Fruit fly (Drosophila melanogaster) whole organism, embryonic: Measurements from ENCODE around the gene sdt.

Experiments used
- Aef1 ChIP-seq: fragments of 200-800 bp; sonication (Bioruptor generic); IDR thresholded peaks from 3 replicates; pipeline ENCODE4 v1.3.6; 2022; ENCODE audit warnings: missing biosample characterization, missing genetic modification characterization
- Atf3 ChIP-seq: fragments of 200-800 bp; sonication (Bioruptor generic); optimal IDR thresholded peaks from 3 replicates; lab custom pipeline; 2016; ENCODE audit warnings: missing biosample characterization, missing genetic modification characterization
- Awh ChIP-seq: fragments of 200-800 bp; sonication (Bioruptor generic); IDR thresholded peaks from 2 replicates; pipeline ENCODE4, ENCODE4 v1.3.6; 2022; ENCODE audit warnings: missing biosample characterization, missing genetic modification characterization
- Bgb ChIP-seq: fragments of 200-800 bp; sonication (Bioruptor generic); IDR thresholded peaks from 2 replicates; pipeline ENCODE4 v1.3.6; 2022; ENCODE audit warnings: missing biosample characterization, missing genetic modification characterization; ENCODE audit not compliant: partially characterized antibody
- CG11560 ChIP-seq: fragments of 200-800 bp; sonication (Bioruptor generic); IDR thresholded peaks from 3 replicates; pipeline ENCODE4 v1.3.6; 2022; ENCODE audit warnings: missing biosample characterization, missing genetic modification characterization
- CG12391 ChIP-seq: fragments of 200-800 bp; sonication (Bioruptor generic); optimal IDR thresholded peaks from 3 replicates; lab custom pipeline; 2018; ENCODE audit warnings: missing biosample characterization, mild to moderate bottlenecking, missing genetic modification characterization, moderate library complexity
- CG13775 ChIP-seq: fragments of 200-800 bp; sonication (Bioruptor generic); optimal IDR thresholded peaks from 3 replicates; lab custom pipeline; 2017; ENCODE audit warnings: missing biosample characterization, mild to moderate bottlenecking, missing genetic modification characterization
- CG14860 ChIP-seq: fragments of 200-800 bp; sonication (Bioruptor generic); IDR thresholded peaks from 3 replicates; pipeline ENCODE4 v1.3.6; 2022; ENCODE audit warnings: missing biosample characterization, missing genetic modification characterization; ENCODE audit not compliant: partially characterized antibody
- CG15696 ChIP-seq: fragments of 200-800 bp; sonication (Bioruptor generic); optimal IDR thresholded peaks from 2 replicates; lab custom pipeline; 2019; ENCODE audit warnings: missing biosample characterization, mild to moderate bottlenecking, missing genetic modification characterization, moderate library complexity
- CG17359 ChIP-seq: fragments of 200-800 bp; sonication (Bioruptor generic); optimal IDR thresholded peaks from 3 replicates; lab custom pipeline; 2018; ENCODE audit warnings: missing biosample characterization, mild to moderate bottlenecking, missing genetic modification characterization, moderate library complexity
- CG17385 ChIP-seq: fragments of 200-800 bp; sonication (Bioruptor generic); optimal IDR thresholded peaks from 3 replicates; lab custom pipeline; 2018; ENCODE audit warnings: missing biosample characterization, mild to moderate bottlenecking, missing genetic modification characterization
- CG30403 ChIP-seq: fragments of 200-800 bp; sonication (Bioruptor generic); optimal IDR thresholded peaks from 3 replicates; lab custom pipeline; 2016; ENCODE audit warnings: missing biosample characterization, missing genetic modification characterization
- CG3163 ChIP-seq: fragments of 200-800 bp; sonication (Bioruptor generic); optimal IDR thresholded peaks from 3 replicates; lab custom pipeline; 2016; ENCODE audit warnings: missing biosample characterization, missing genetic modification characterization
- CG34224 ChIP-seq: fragments of 200-800 bp; sonication (Bioruptor generic); IDR thresholded peaks from 3 replicates; pipeline ENCODE4 v1.3.6; 2022; ENCODE audit warnings: missing biosample characterization, missing genetic modification characterization; ENCODE audit not compliant: partially characterized antibody
- CG6689 ChIP-seq: fragments of 200-800 bp; sonication (Bioruptor generic); IDR thresholded peaks from 2 replicates; pipeline ENCODE4 v1.3.6; 2022; ENCODE audit warnings: missing biosample characterization, missing genetic modification characterization
- CG7357 ChIP-seq: fragments of 200-800 bp; sonication (Bioruptor generic); IDR thresholded peaks from 3 replicates; pipeline ENCODE4 v1.3.6; 2022; ENCODE audit warnings: missing biosample characterization, missing genetic modification characterization
- CG7928 ChIP-seq: fragments of 200-800 bp; sonication (Bioruptor generic); optimal IDR thresholded peaks from 2 replicates; lab custom pipeline; 2017; ENCODE audit warnings: missing biosample characterization, mild to moderate bottlenecking, missing genetic modification characterization
- CG8478 ChIP-seq: fragments of >200 bp; optimal IDR thresholded peaks from 2 replicates; lab custom pipeline; 2018
- CHES-1-like ChIP-seq: fragments of 200-800 bp; sonication (Bioruptor generic); optimal IDR thresholded peaks from 2 replicates; lab custom pipeline; 2016; ENCODE audit warnings: missing biosample characterization, missing genetic modification characterization
- CkIIα-i1 ChIP-seq: fragments of 200-800 bp; sonication (Bioruptor generic); IDR thresholded peaks from 2 replicates; pipeline ENCODE4 v1.3.6; 2022; ENCODE audit warnings: missing biosample characterization, missing genetic modification characterization
- Dip3 ChIP-seq: fragments of 200-800 bp; sonication (Bioruptor generic); optimal IDR thresholded peaks from 3 replicates; lab custom pipeline; 2016; ENCODE audit warnings: missing biosample characterization, missing genetic modification characterization
- Drgx ChIP-seq: fragments of 200-800 bp; sonication (Bioruptor generic); IDR thresholded peaks from 2 replicates; pipeline ENCODE4 v1.3.6; 2022; ENCODE audit warnings: missing biosample characterization, missing genetic modification characterization
- Fer3 ChIP-seq: fragments of 200-800 bp; sonication (Bioruptor generic); optimal IDR thresholded peaks from 2 replicates; lab custom pipeline; 2018; ENCODE audit warnings: missing biosample characterization, mild to moderate bottlenecking, missing genetic modification characterization, moderate library complexity
- HmgD ChIP-seq: fragments of 200-800 bp; sonication (Bioruptor generic); optimal IDR thresholded peaks from 3 replicates; lab custom pipeline; 2016; ENCODE audit warnings: missing biosample characterization, missing genetic modification characterization
- Med ChIP-seq: fragments of 200-800 bp; sonication (Bioruptor generic); peaks from one replicate; lab custom pipeline; 2016; ENCODE audit warnings: missing biosample characterization, missing genetic modification characterization, mild to moderate bottlenecking, inconsistent platforms, moderate library complexity
- Myb ChIP-seq: fragments of 200-800 bp; sonication (Bioruptor generic); optimal IDR thresholded peaks from 2 replicates; lab custom pipeline; 2016; ENCODE audit warnings: missing biosample characterization, missing genetic modification characterization
- NFAT ChIP-seq: fragments of 200-800 bp; sonication (Bioruptor generic); IDR thresholded peaks from 2 replicates; pipeline ENCODE4 v1.3.6; 2022; ENCODE audit warnings: missing biosample characterization, missing genetic modification characterization
- Nf-YB ChIP-seq: fragments of 200-800 bp; sonication (Bioruptor generic); optimal IDR thresholded peaks from 3 replicates; lab custom pipeline; 2019; ENCODE audit warnings: missing biosample characterization, mild to moderate bottlenecking, missing genetic modification characterization, moderate library complexity
- Optix ChIP-seq: fragments of 200-800 bp; sonication (Bioruptor generic); IDR thresholded peaks from 3 replicates; pipeline ENCODE4 v1.3.6; 2022; ENCODE audit warnings: missing biosample characterization, missing genetic modification characterization
- Vsx1 ChIP-seq: fragments of 200-800 bp; sonication (Bioruptor generic); optimal IDR thresholded peaks from 2 replicates; lab custom pipeline; 2017; ENCODE audit warnings: missing biosample characterization, mild to moderate bottlenecking, missing genetic modification characterization, missing genetic modification reagents
- ab ChIP-seq: fragments of 200-800 bp; sonication (Bioruptor generic); optimal IDR thresholded peaks from 2 replicates; lab custom pipeline; 2016; ENCODE audit warnings: missing biosample characterization, missing genetic modification characterization
- cg ChIP-seq: fragments of 200-800 bp; sonication (Bioruptor generic); optimal IDR thresholded peaks from 3 replicates; lab custom pipeline; 2019; ENCODE audit warnings: missing biosample characterization, mild to moderate bottlenecking, missing genetic modification characterization, moderate library complexity
- ci ChIP-seq: fragments of 200-800 bp; sonication (Bioruptor generic); IDR thresholded peaks from 3 replicates; pipeline ENCODE4 v1.3.6; 2022; ENCODE audit warnings: missing biosample characterization, missing genetic modification characterization
- dm ChIP-seq: fragments of 200-800 bp; sonication (Bioruptor generic); optimal IDR thresholded peaks from 3 replicates; lab custom pipeline; 2016; ENCODE audit warnings: missing biosample characterization, missing genetic modification characterization
- gce ChIP-seq: fragments of 200-800 bp; sonication (Bioruptor generic); IDR thresholded peaks from 3 replicates; pipeline ENCODE4 v1.3.6; 2022; ENCODE audit warnings: missing biosample characterization, missing genetic modification characterization
- grn ChIP-seq: fragments of 200-800 bp; sonication (Bioruptor generic); optimal IDR thresholded peaks from 3 replicates; lab custom pipeline; 2017; ENCODE audit warnings: missing biosample characterization, missing genetic modification characterization
- her ChIP-seq: fragments of 200-800 bp; sonication (Bioruptor generic); optimal IDR thresholded peaks from 2 replicates; lab custom pipeline; 2016; ENCODE audit warnings: missing biosample characterization, missing genetic modification characterization
- ind ChIP-seq: fragments of 200-800 bp; sonication (Bioruptor generic); optimal IDR thresholded peaks from 3 replicates; lab custom pipeline; 2016; ENCODE audit warnings: missing biosample characterization, missing genetic modification characterization
- jing ChIP-seq: fragments of 200-800 bp; sonication (Bioruptor generic); optimal IDR thresholded peaks from 2 replicates; lab custom pipeline; 2018; ENCODE audit warnings: missing biosample characterization, mild to moderate bottlenecking, missing genetic modification characterization
- kni ChIP-seq: fragments of 200-800 bp; sonication (Bioruptor generic); optimal IDR thresholded peaks from 3 replicates; lab custom pipeline; 2017; ENCODE audit warnings: mild to moderate bottlenecking, missing biosample characterization, missing genetic modification reagents, missing genetic modification characterization
- knrl ChIP-seq: fragments of 200-800 bp; sonication (Bioruptor generic); IDR thresholded peaks from 3 replicates; pipeline ENCODE4 v1.3.6; 2022; ENCODE audit warnings: missing biosample characterization, missing genetic modification characterization; ENCODE audit not compliant: partially characterized antibody
- lbe ChIP-seq: fragments of 200-800 bp; sonication (Bioruptor generic); optimal IDR thresholded peaks from 2 replicates; lab custom pipeline; 2016; ENCODE audit warnings: missing biosample characterization, mild to moderate bottlenecking, missing genetic modification characterization
- onecut ChIP-seq: fragments of 200-800 bp; sonication (Bioruptor generic); IDR thresholded peaks from 2 replicates; pipeline ENCODE4 v1.3.6; 2022; ENCODE audit warnings: missing biosample characterization, missing genetic modification characterization
- otp ChIP-seq: fragments of 200-800 bp; sonication (Bioruptor generic); IDR thresholded peaks from 3 replicates; pipeline ENCODE4, ENCODE4 v1.3.6; 2022; ENCODE audit warnings: missing biosample characterization, missing genetic modification characterization
- pfk ChIP-seq: fragments of 200-800 bp; sonication (Bioruptor generic); optimal IDR thresholded peaks from 2 replicates; lab custom pipeline; 2018; ENCODE audit warnings: missing biosample characterization, mild to moderate bottlenecking, missing genetic modification characterization, moderate library complexity
- ranshi ChIP-seq: fragments of 200-800 bp; sonication (Bioruptor generic); IDR thresholded peaks from 2 replicates; pipeline ENCODE4 v1.3.6; 2022; ENCODE audit warnings: missing biosample characterization, missing genetic modification characterization
- rib ChIP-seq: fragments of 200-800 bp; sonication (Bioruptor generic); IDR thresholded peaks from 2 replicates; pipeline ENCODE4 v1.3.6; 2022; ENCODE audit warnings: missing biosample characterization, missing genetic modification characterization
- salm ChIP-seq: fragments of 200-800 bp; sonication (Bioruptor generic); optimal IDR thresholded peaks from 2 replicates; lab custom pipeline; 2018; ENCODE audit warnings: missing biosample characterization, mild to moderate bottlenecking, missing genetic modification characterization
- sens-2 ChIP-seq: fragments of 200-800 bp; sonication (Bioruptor generic); IDR thresholded peaks from 2 replicates; pipeline ENCODE4 v1.3.6; 2022; ENCODE audit warnings: missing biosample characterization, missing genetic modification characterization
- tin ChIP-seq: fragments of 200-800 bp; sonication (Bioruptor generic); optimal IDR thresholded peaks from 3 replicates; lab custom pipeline; 2016; ENCODE audit warnings: missing biosample characterization, missing genetic modification characterization
- tx ChIP-seq: fragments of 200-800 bp; sonication (Bioruptor generic); optimal IDR thresholded peaks from 2 replicates; lab custom pipeline; 2016; ENCODE audit warnings: missing biosample characterization, missing genetic modification characterization
- unc-4 ChIP-seq: fragments of 200-800 bp; sonication (Bioruptor generic); IDR thresholded peaks from 2 replicates; pipeline ENCODE4 v1.3.6; 2022; ENCODE audit warnings: missing biosample characterization, missing genetic modification characterization; ENCODE audit not compliant: partially characterized antibody
- zen ChIP-seq: fragments of 200-800 bp; sonication (Bioruptor generic); optimal IDR thresholded peaks from 3 replicates; lab custom pipeline; 2018; ENCODE audit warnings: missing biosample characterization, mild to moderate bottlenecking, missing genetic modification characterization, moderate library complexity

The sdt gene

dm6 chrX:8259881-8260280, 81.5 kb downstream of the sdt start (continued):
- no peak for TF ChIP-seq CG7357
- no peak for TF ChIP-seq Nf-YB (GFP tag; lab: Kevin White, UChicago)
- no peak for TF ChIP-seq lbe
- no peak for TF ChIP-seq rib (GFP tag; lab: Robert Waterston, UW)
- no peak for TF ChIP-seq Aef1 (GFP tag; lab: Robert Waterston, UW)
- TF ChIP-seq her, result no peak
- no peak for TF ChIP-seq grn (GFP tag; lab: Kevin White, UChicago)
- TF ChIP-seq Vsx1 (GFP tag; lab: Kevin White, UChicago), result no peak
- no peak for TF ChIP-seq dm
- TF ChIP-seq CG30403 (GFP tag; lab: Kevin White, UChicago), result peak; percentile 9
- 0 out of 3 replicates have a peak, but pooled peaks have one; percentile 17 for TF ChIP-seq otp
- no peak for TF ChIP-seq HmgD (GFP tag; lab: Kevin White, UChicago)
- TF ChIP-seq tx, result no peak
- TF ChIP-seq ranshi, result no peak
- no peak for TF ChIP-seq ab (GFP tag; lab: Kevin White, UChicago)
- no peak for TF ChIP-seq Fer3 (tag; lab: Kevin White, UChicago)
- TF ChIP-seq onecut (GFP tag; lab: Robert Waterston, UW), result no peak
- no peak for TF ChIP-seq CG11560 (tag; lab: Robert Waterston, UW)
- no peak for TF ChIP-seq Dip3 (GFP tag; lab: Kevin White, UChicago)
- TF ChIP-seq jing, result no peak
- TF ChIP-seq Awh (GFP tag; lab: Robert Waterston, UW), result no peak
- peak; percentile 21 for TF ChIP-seq CG12391 (tag; lab: Kevin White, UChicago)
- peak; percentile 33 for TF ChIP-seq CG17359 (tag; lab: Kevin White, UChicago)
- TF ChIP-seq ind (GFP tag; lab: Kevin White, UChicago), result peak; percentile 19
- TF ChIP-seq Bgb, result no peak
- peak; percentile 67 for TF ChIP-seq Med (GFP tag; lab: Kevin White, UChicago)
- TF ChIP-seq knrl, result no peak
- TF ChIP-seq tin (GFP tag; lab: Kevin White, UChicago), result no peak
- TF ChIP-seq kni (GFP tag; lab: Kevin White, UChicago), result peak; percentile 42
- 0 out of 3 replicates have a peak, but pooled peaks have one; percentile 48 for TF ChIP-seq ci (GFP tag; lab: Robert Waterston, UW)
- no peak for TF ChIP-seq CG6689 (GFP tag; lab: Robert Waterston, UW)
- TF ChIP-seq unc-4, result no peak
- no peak for TF ChIP-seq CG8478 (lab: Kevin White, UChicago)
- TF ChIP-seq salm (tag; lab: Kevin White, UChicago), result no peak
- TF ChIP-seq zen (tag; lab: Kevin White, UChicago), result no peak
- no peak for TF ChIP-seq NFAT
- no peak for TF ChIP-seq CG34224 (GFP tag; lab: Robert Waterston, UW)
- TF ChIP-seq Myb (GFP tag; lab: Kevin White, UChicago), result no peak
- no peak for TF ChIP-seq gce (GFP tag; lab: Robert Waterston, UW)
- no peak for TF ChIP-seq CG15696 (tag; lab: Kevin White, UChicago)
- no peak for TF ChIP-seq Optix
- TF ChIP-seq cg (GFP tag; lab: Kevin White, UChicago), result no peak
- TF ChIP-seq Drgx (GFP tag; lab: Robert Waterston, UW), result peak; percentile 65
- TF ChIP-seq CHES-1-like (GFP tag; lab: Kevin White, UChicago), result no peak
- no peak for TF ChIP-seq CG7928 (GFP tag; lab: Kevin White, UChicago)
- no peak for TF ChIP-seq CG14860 (GFP tag; lab: Robert Waterston, UW)
- no peak for TF ChIP-seq pfk (GFP tag; lab: Kevin White, UChicago)
- TF ChIP-seq CG3163, result no peak
- no peak for TF ChIP-seq Atf3
- TF ChIP-seq sens-2 (GFP tag; lab: Robert Waterston, UW), result no peak
- no peak for TF ChIP-seq CG17385 (GFP tag; lab: Kevin White, UChicago)
- TF ChIP-seq CkIIα-i1 (GFP tag; lab: Robert Waterston, UW), result no peak
- TF ChIP-seq CG13775 (GFP tag; lab: Kevin White, UChicago), result no peak
